Fruit fly (Drosophila melanogaster): ENCODE data around the gene CG14105.

CG14105 gene

dm6 chr3L:13400872-13401418 lies 25.5 kb downstream of the CG14105 start, which contains the start of gene sens (continued):
- TF ChIP-seq fkh (GFP tag; optimal IDR thresholded peaks at IDR 0.05) (peak; percentile 16), fd85E (GFP tag; optimal IDR thresholded peaks at IDR 0.05) (no peak), acj6 (GFP tag; optimal IDR thresholded peaks at IDR 0.05) (no peak), Hr4 (GFP tag; optimal IDR thresholded peaks at IDR 0.05) (no peak), Blimp-1 (GFP tag; optimal IDR thresholded peaks at IDR 0.05) (no peak), CG34406 (GFP tag; optimal IDR thresholded peaks at IDR 0.05) (no peak), topi (GFP tag; optimal IDR thresholded peaks at IDR 0.05) (peak; percentile 8), CG15336 (GFP tag; IDR thresholded peaks at IDR 0.05) (no peak), Gug (GFP tag; IDR thresholded peaks at IDR 0.05) (no peak), dsx (GFP tag; optimal IDR thresholded peaks at IDR 0.05; ENCODE audit: poor library complexity, severe bottlenecking) (no peak), CG31627 (GFP tag; optimal IDR thresholded peaks at IDR 0.05) (no peak), lz (GFP tag; optimal IDR thresholded peaks at IDR 0.05) (no peak), Ets96B (tag; optimal IDR thresholded peaks at IDR 0.05) (no peak), esn (GFP tag; optimal IDR thresholded peaks at IDR 0.05) (peak; percentile 35)

dm6 chr3L:13397656-13398055 lies 28.8 kb downstream of the CG14105 start:
- TF ChIP-seq fkh (GFP tag; optimal IDR thresholded peaks at IDR 0.05) (peak; percentile 72), lz (GFP tag; optimal IDR thresholded peaks at IDR 0.05) (no peak), ss (GFP tag; optimal IDR thresholded peaks at IDR 0.05) (no peak), Met (GFP tag; optimal IDR thresholded peaks at IDR 0.05) (no peak)

- no peak for TF ChIP-seq CG32006 (GFP tag; optimal IDR thresholded peaks at IDR 0.05)
- peak; percentile 37 for TF ChIP-seq CG11902 (GFP tag; optimal IDR thresholded peaks at IDR 0.05)
- TF ChIP-seq svp (GFP tag), result peak; percentile 74
- no peak for TF ChIP-seq Met (GFP tag; optimal IDR thresholded peaks at IDR 0.05)
- TF ChIP-seq Sox15 (GFP tag; optimal IDR thresholded peaks at IDR 0.05), result no peak
- peak; percentile 30 for TF ChIP-seq acj6 (GFP tag; optimal IDR thresholded peaks at IDR 0.05)
- no peak for TF ChIP-seq vri (GFP tag; optimal IDR thresholded peaks at IDR 0.05)
- peak; percentile 21 for TF ChIP-seq CG31627 (GFP tag; optimal IDR thresholded peaks at IDR 0.05)
- TF ChIP-seq lz (GFP tag; optimal IDR thresholded peaks at IDR 0.05), result peak; percentile 42
- peak; percentile 9 for TF ChIP-seq spab (GFP tag; optimal IDR thresholded peaks at IDR 0.05)
- no peak for TF ChIP-seq CG3919 (GFP tag; optimal IDR thresholded peaks at IDR 0.05)
- TF ChIP-seq salr (GFP tag; optimal IDR thresholded peaks at IDR 0.05), result no peak
- TF ChIP-seq CG9139 (GFP tag; optimal IDR thresholded peaks at IDR 0.05), result no peak
- no peak for TF ChIP-seq Eip75B (GFP tag; optimal IDR thresholded peaks at IDR 0.05)
- TF ChIP-seq esn (GFP tag; optimal IDR thresholded peaks at IDR 0.05), result no peak
- TF ChIP-seq achi (GFP tag; optimal IDR thresholded peaks at IDR 0.05), result peak; percentile 29
- no peak for TF ChIP-seq Sox14 (GFP tag; optimal IDR thresholded peaks at IDR 0.05)
- TF ChIP-seq CG1621 (tag; optimal IDR thresholded peaks at IDR 0.05), result no peak
- TF ChIP-seq CG3032 (tag; optimal IDR thresholded peaks at IDR 0.05), result no peak
- peak; percentile 88 for TF ChIP-seq Eip78C (GFP tag)
- peak; percentile 28 for TF ChIP-seq CG6808 (GFP tag; optimal IDR thresholded peaks at IDR 0.05)
- peak; percentile 59 for TF ChIP-seq CG34406 (GFP tag; optimal IDR thresholded peaks at IDR 0.05)
- TF ChIP-seq CG6854 (GFP tag; optimal IDR thresholded peaks at IDR 0.05), result peak; percentile 19
- TF ChIP-seq CG10631 (GFP tag; optimal IDR thresholded peaks at IDR 0.05), result no peak
- no peak for TF ChIP-seq CG6276 (GFP tag; optimal IDR thresholded peaks at IDR 0.05)
- TF ChIP-seq Ets96B (tag; optimal IDR thresholded peaks at IDR 0.05), result no peak
- TF ChIP-seq Blimp-1 (GFP tag; optimal IDR thresholded peaks at IDR 0.05), result peak; percentile 11
- peak; percentile 51 for TF ChIP-seq CG8632 (GFP tag; optimal IDR thresholded peaks at IDR 0.05)
- TF ChIP-seq CG8119 (GFP tag; IDR thresholded peaks at IDR 0.05), result no peak
- TF ChIP-seq net (GFP tag; optimal IDR thresholded peaks at IDR 0.05), result no peak
- no peak for TF ChIP-seq Eip93F (GFP tag; optimal IDR thresholded peaks at IDR 0.05)
- no peak for TF ChIP-seq CG10669 (GFP tag; optimal IDR thresholded peaks at IDR 0.05)
- no peak for TF ChIP-seq Hr38 (GFP tag; optimal IDR thresholded peaks at IDR 0.05)
- TF ChIP-seq CG15336 (GFP tag; IDR thresholded peaks at IDR 0.05), result no peak
- TF ChIP-seq fd59A (GFP tag; optimal IDR thresholded peaks at IDR 0.05), result no peak
- peak; percentile 46 for TF ChIP-seq CG6792 (GFP tag; optimal IDR thresholded peaks at IDR 0.05)
- peak; percentile 55 for TF ChIP-seq cyc (GFP tag; optimal IDR thresholded peaks at IDR 0.05)
- no peak for TF ChIP-seq ss (GFP tag; optimal IDR thresholded peaks at IDR 0.05)
- TF ChIP-seq CG6163 (GFP tag; IDR thresholded peaks at IDR 0.05), result no peak; the same call in 2 of the 3 replicates
- TF ChIP-seq dsx (GFP tag; optimal IDR thresholded peaks at IDR 0.05; ENCODE audit: poor library complexity, severe bottlenecking), result no peak
- TF ChIP-seq Hr39 (GFP tag; optimal IDR thresholded peaks at IDR 0.05), result no peak
These were observed 32.9 kb downstream of the CG14105 start for dm6 chr3L:13393538-13393937.
